Worm (Caenorhabditis elegans): Measurements from ENCODE around the gene F20D6.9.
A peak's percentile ranks its signal among the peaks of the same experiment; 100 is the strongest.

Gene F20D6.9

DNA sequence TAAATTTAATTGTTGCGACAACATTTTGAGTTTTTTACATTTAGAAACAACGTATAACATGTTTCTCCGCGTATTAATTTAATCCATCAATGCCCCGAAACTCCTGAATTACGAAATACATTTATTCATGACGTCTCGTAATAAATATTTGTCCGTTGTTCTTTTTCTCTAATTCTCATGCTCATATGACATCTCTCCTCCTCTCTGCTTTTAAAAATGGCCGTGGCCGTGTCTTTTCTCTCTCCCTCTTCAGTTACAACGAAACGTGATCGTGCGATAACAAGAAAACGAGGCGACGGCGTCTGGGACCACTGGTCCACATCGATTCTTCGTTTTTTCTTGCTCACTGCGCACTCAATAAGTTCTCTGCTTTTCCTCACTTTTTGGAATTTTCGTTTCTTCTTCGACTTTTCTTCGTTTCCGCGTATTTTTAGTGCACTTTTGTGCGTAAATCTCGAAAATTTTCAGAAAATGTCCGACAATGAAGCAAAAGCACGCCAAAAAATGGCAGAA lies 47.0 kb downstream of the F20D6.9 start, which contains the start of gene snap-1:
TSS of gene snap-1 (plus strand) at position 463 of the 513 bp plus-strand sequence.
- TF ChIP-seq W03F9.2 (tag; optimal IDR thresholded peaks at IDR 0.05) (no peak), dao-5 (tag; optimal IDR thresholded peaks at IDR 0.05) (no peak), him-1 (tag; optimal IDR thresholded peaks at IDR 0.05) (peak; percentile 13)

DNA sequence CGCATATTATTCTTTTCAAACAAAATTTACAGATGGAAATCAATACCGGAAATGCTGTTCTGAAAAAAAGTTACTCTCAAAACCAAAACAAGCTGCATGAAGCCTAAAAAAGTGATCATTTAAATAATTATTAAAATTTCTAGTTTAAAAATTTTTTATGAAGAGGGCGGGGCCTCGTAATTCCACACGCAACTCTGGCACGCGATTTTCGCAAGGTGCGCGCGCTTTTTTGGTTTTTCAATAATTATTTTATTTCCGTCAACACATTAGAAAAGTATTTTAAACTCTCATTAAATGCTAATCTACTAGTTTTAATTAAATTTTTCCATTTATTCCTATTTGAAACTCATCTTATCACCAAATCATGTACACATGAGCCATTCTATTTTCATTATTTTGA lies 47.5 kb downstream of the F20D6.9 start:
- TF ChIP-seq W03F9.2 (tag; optimal IDR thresholded peaks at IDR 0.05) (peak; percentile 36), him-1 (tag; optimal IDR thresholded peaks at IDR 0.05) (no peak)

DNA sequence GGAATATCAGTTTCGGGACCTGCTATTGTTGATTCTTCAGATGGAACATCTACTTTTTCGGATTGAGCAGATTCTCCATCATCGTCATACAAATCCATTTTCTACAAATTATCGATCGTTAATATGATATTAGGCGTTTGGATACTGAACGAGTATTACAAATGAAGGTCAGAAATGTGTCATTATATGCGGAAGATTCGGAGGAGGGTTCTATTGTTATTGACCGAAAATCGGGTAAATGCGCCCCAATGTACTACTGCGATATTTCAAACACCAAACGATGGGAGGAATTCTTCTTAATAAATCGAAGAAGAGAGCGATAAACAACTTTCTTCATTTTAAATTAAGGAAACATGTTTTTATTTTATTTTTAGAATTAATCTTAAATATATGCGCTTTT lies 48.0 kb downstream of the F20D6.9 start, which contains the start of gene spr-1:
TSS of gene spr-1 (minus strand) at position 101 of the 400 bp plus-strand sequence.
- TF ChIP-seq him-1 (tag; optimal IDR thresholded peaks at IDR 0.05) (no peak), dao-5 (tag; optimal IDR thresholded peaks at IDR 0.05) (no peak), W03F9.2 (tag; optimal IDR thresholded peaks at IDR 0.05) (no peak)
